Fruit fly (Drosophila melanogaster) Kc167 (cell line): Measurements from ENCODE around the gene Past1.

Source experiments
- Myc ChIP-seq: fragments of >200 bp; optimal IDR thresholded peaks from 2 replicates; lab custom pipeline; 2017; ENCODE audit warnings: missing external identifiers
- h ChIP-seq: fragments of >200 bp; optimal IDR thresholded peaks from 3 replicates; lab custom pipeline; 2018; ENCODE audit warnings: missing external identifiers
- insv ChIP-seq: fragments of >200 bp; optimal IDR thresholded peaks from 3 replicates; lab custom pipeline; 2018; ENCODE audit warnings: missing external identifiers
- psq ChIP-seq: fragments of >200 bp; optimal IDR thresholded peaks from 2 replicates; lab custom pipeline; 2017; ENCODE audit warnings: missing external identifiers

DNA sequence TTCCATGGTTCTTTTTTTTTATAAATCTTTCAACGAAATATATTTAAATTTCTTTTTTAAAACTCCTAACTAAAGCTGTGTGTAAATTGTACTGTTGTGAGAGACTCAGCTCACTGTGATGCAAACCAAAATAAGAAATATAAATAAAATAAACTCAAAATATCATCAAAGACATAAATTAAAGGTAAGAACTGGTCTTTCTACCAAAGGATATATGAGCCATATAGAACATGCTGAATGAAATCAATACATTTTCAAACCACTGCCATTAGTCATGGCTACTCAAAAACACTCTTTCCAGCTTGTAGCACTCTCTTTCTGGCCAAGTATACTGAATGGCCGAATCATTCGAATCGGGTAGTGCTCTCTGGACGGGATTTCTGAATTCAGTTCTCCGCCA is 2.4 kb upstream of the Past1 start, which contains the start of the genes CG14391 and NijC:
- TF ChIP-seq h (lab: Kevin White, UChicago) (no peak), insv (lab: Kevin White, UChicago) (no peak), psq (no peak), Myc (no peak)
